Fruit fly (Drosophila melanogaster): ENCODE measurements around the gene kmr.

kmr gene

dm6 chr3R:13716827-13717226, 1.8 kb downstream of the kmr start (continued):
- TF ChIP-seq CG9817 (tag; optimal IDR thresholded peaks at IDR 0.05) (no peak), CG15011 (GFP tag; optimal IDR thresholded peaks at IDR 0.05) (no peak), fd64A (GFP tag; optimal IDR thresholded peaks at IDR 0.05) (no peak), Hr51 (GFP tag; optimal IDR thresholded peaks at IDR 0.05) (peak in 1 of 2 experiments; percentile 16), onecut (GFP tag; IDR thresholded peaks at IDR 0.05) (0 out of 2 replicates have a peak, but pooled peaks have one; percentile 9), cas (GFP tag; IDR thresholded peaks at IDR 0.05) (no peak), trh (GFP tag; optimal IDR thresholded peaks at IDR 0.05) (no peak), CG42726 (GFP tag; IDR thresholded peaks at IDR 0.05; ENCODE audit: partially characterized antibody) (no peak), lola (GFP tag; optimal IDR thresholded peaks at IDR 0.05) (no peak), fd3F (GFP tag; optimal IDR thresholded peaks at IDR 0.05) (no peak), CG6272 (GFP tag; IDR thresholded peaks at IDR 0.05) (no peak), pum (GFP tag; optimal IDR thresholded peaks at IDR 0.05) (peak; percentile 17), CG3281 (GFP tag; optimal IDR thresholded peaks at IDR 0.05) (no peak), klu (GFP tag; IDR thresholded peaks at IDR 0.05) (no peak), CG13296 (GFP tag; optimal IDR thresholded peaks at IDR 0.05) (no peak), B-H1 (GFP tag; IDR thresholded peaks at IDR 0.05) (peak; percentile 25; the same call in 1 of the 3 replicates), maf-S (GFP tag; optimal IDR thresholded peaks at IDR 0.05) (no peak), CG5180 (GFP tag; optimal IDR thresholded peaks at IDR 0.05) (no peak), sob (GFP tag; IDR thresholded peaks at IDR 0.05) (no peak), Mad (GFP tag; optimal IDR thresholded peaks at IDR 0.05) (no peak), Max (GFP tag; optimal IDR thresholded peaks at IDR 0.05) (no peak), HmgZ (tag; optimal IDR thresholded peaks at IDR 0.05) (no peak), wdn (GFP tag; IDR thresholded peaks at IDR 0.05) (no peak), CrebB (tag; optimal IDR thresholded peaks at IDR 0.05) (no peak), Atf6 (GFP tag; IDR thresholded peaks at IDR 0.05) (no peak), tin (GFP tag; optimal IDR thresholded peaks at IDR 0.05) (no peak), CG5245 (GFP tag; optimal IDR thresholded peaks at IDR 0.05) (no peak), row (GFP tag; IDR thresholded peaks at IDR 0.05) (peak; percentile 46; the same call in 2 of the 3 replicates)

dm6 chr3R:13718076-13718475, 3.1 kb downstream of the kmr start, which contains the start of gene Ubc87F:
Gene Ubc87F (minus strand): TSS chr3R:13718176.
- TF ChIP-seq dmrt99B (tag; optimal IDR thresholded peaks at IDR 0.05): no peak
- peak; percentile 9 for TF ChIP-seq sens (GFP tag)
- TF ChIP-seq pfk (GFP tag; optimal IDR thresholded peaks at IDR 0.05): no peak
- no peak for TF ChIP-seq CG2875 (GFP tag; optimal IDR thresholded peaks at IDR 0.05)
- no peak for TF ChIP-seq fd3F (GFP tag; optimal IDR thresholded peaks at IDR 0.05)

- no peak for TF ChIP-seq pan (optimal IDR thresholded peaks at IDR 0.05)
- no peak for TF ChIP-seq pan (GFP tag; optimal IDR thresholded peaks at IDR 0.05 in 1 of 2, IDR thresholded peaks at IDR 0.05 in 1 of 2)
- no peak for TF ChIP-seq Sry-β (GFP tag; optimal IDR thresholded peaks at IDR 0.05)
- no peak for TF ChIP-seq btn (GFP tag; optimal IDR thresholded peaks at IDR 0.05)
- TF ChIP-seq CG7963 (GFP tag; IDR thresholded peaks at IDR 0.05; ENCODE audit: partially characterized antibody): no peak
- TF ChIP-seq CG43689 (GFP tag; IDR thresholded peaks at IDR 0.05): no peak
- no peak for TF ChIP-seq CG7987 (GFP tag; optimal IDR thresholded peaks at IDR 0.05)
- TF ChIP-seq CG3726 (GFP tag; IDR thresholded peaks at IDR 0.05): no peak
- no peak for TF ChIP-seq bigmax (GFP tag; optimal IDR thresholded peaks at IDR 0.05)
- TF ChIP-seq CG11093 (GFP tag; IDR thresholded peaks at IDR 0.05): no peak
- TF ChIP-seq sqz (GFP tag; optimal IDR thresholded peaks at IDR 0.05): no peak
- peak; percentile 65 for TF ChIP-seq Med (GFP tag)
- TF ChIP-seq CG2199 (GFP tag; IDR thresholded peaks at IDR 0.05): peak; percentile 74; the same call in 1 of the 3 replicates
- no peak for TF ChIP-seq hbn (GFP tag; IDR thresholded peaks at IDR 0.05; ENCODE audit: partially characterized antibody)
- no peak for TF ChIP-seq CG9727 (GFP tag; optimal IDR thresholded peaks at IDR 0.05)
- TF ChIP-seq CG2129 (GFP tag; IDR thresholded peaks at IDR 0.05; ENCODE audit: partially characterized antibody): no peak
- no peak for TF ChIP-seq lilli (GFP tag; optimal IDR thresholded peaks at IDR 0.05)
- TF ChIP-seq CG11696 (GFP tag; IDR thresholded peaks at IDR 0.05): no peak
- no peak for TF ChIP-seq Drgx (GFP tag; IDR thresholded peaks at IDR 0.05)
Measured at dm6 chr3R:13719053-13719452, 4.0 kb downstream of the kmr start.
